Worm (Caenorhabditis elegans) whole organism, young adult: ENCODE measurements around the gene Y61A9LA.12.

Experiments
- aptf-3 ChIP-seq: fragments of 200-800 bp; sonication (Bioruptor generic); IDR thresholded peaks from 2 replicates; pipeline ENCODE4 v1.3.6; 2022; ENCODE audit warnings: missing genetic modification characterization, missing compliant biosample characterization
- ceh-40 ChIP-seq: fragments of 200-800 bp; sonication (Bioruptor generic); IDR thresholded peaks from 2 replicates; pipeline ENCODE4 v1.3.6; 2022; ENCODE audit warnings: missing genetic modification characterization, missing compliant biosample characterization
- ztf-25 ChIP-seq: fragments of 200-800 bp; sonication (Bioruptor generic); IDR thresholded peaks from 2 replicates; pipeline ENCODE4 v1.3.6; 2022; ENCODE audit warnings: missing genetic modification reagents, missing genetic modification characterization, missing compliant biosample characterization

DNA sequence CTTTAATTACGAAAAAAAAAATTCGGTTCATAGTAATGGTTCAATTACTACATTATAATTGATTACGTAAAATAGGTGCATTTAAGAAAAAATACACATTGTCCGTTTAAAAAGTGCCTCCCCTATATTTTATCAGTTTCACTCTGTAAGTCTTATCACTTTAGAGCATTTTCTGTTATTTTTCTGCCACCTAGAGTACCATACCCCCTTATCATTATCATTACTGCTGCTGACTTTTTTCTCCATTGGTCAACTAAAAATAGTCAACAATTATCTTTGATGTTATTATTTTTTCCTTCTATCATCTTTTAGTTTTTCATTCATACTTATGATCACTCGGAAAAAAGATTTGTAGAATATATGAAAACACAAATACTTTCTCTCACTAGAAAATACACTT, 44.8 kb downstream of the Y61A9LA.12 start:
- TF ChIP-seq aptf-3: no peak
- no peak for TF ChIP-seq ceh-40 (GFP tag; lab: Robert Waterston, UW)
- TF ChIP-seq ztf-25 (GFP tag; lab: Robert Waterston, UW): no peak
